Fruit fly (Drosophila melanogaster): ENCODE results near the gene CG3008.

DNA sequence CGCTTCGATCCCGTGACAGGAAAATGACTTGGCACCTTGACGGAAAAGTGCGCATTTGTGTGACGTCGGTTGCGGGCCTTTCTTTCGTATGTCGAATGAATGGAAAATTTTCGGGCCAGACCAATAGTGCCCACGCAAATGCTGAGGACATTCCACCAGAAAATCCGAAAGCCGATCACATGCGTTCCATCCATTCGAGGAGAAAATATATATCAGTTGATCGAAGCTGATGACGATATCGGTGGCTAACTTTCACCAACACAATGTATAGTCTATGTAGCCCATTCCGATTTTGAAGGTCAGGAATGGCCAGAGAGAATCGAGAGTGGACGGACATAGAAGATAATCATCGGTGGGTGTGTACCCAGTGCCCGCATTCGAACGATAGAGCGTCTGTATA, 15.1 kb downstream of the CG3008 start:
- TF ChIP-seq CG11617 (GFP tag; optimal IDR thresholded peaks at IDR 0.05), result no peak
- TF ChIP-seq kay (GFP tag; ENCODE audit: borderline replicate concordance), result no peak
- TF ChIP-seq Clk (GFP tag; optimal IDR thresholded peaks at IDR 0.05), result no peak
- TF ChIP-seq bab1 (GFP tag; optimal IDR thresholded peaks at IDR 0.05), result no peak
- TF ChIP-seq Crg-1 (GFP tag; optimal IDR thresholded peaks at IDR 0.05), result no peak
- no peak for TF ChIP-seq CG12768 (GFP tag; optimal IDR thresholded peaks at IDR 0.05)

Data from whole organism, adult.